Worm (Caenorhabditis elegans): ENCODE results near the gene sft-4.

sft-4 gene

DNA sequence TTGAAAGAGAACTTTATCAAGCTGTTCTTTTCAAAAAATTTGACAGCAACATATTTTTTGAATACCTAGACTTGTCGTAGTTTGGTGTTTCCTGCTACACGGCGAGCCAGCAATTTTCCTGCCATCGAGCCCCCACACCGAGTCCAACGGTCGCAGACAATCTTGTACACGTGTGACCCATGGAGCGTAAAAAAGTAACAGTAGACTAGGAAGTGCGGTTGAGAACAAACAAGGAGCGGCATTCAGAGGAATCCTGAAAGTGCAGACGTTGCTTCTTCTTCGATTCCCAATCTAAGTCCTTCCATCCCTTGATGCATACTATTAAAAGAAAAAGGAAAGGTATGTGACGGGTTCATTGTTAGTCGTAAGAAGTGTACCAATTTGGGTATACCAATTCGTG, 10.4 kb upstream of the sft-4 start, which contains the start of gene twnk-1:
Gene twnk-1, plus strand, starts transcription at position 301 of the 400 bp plus-strand sequence.
- TF ChIP-seq egl-43 (GFP tag; IDR thresholded peaks at IDR 0.05) (0 out of 2 replicates have a peak, but pooled peaks have one; percentile 36), T26A8.4 (GFP tag; IDR thresholded peaks at IDR 0.05) (peak; percentile 21; the same call in 1 of the 2 replicates), nhr-6 (tag; optimal IDR thresholded peaks at IDR 0.05) (no peak)

DNA sequence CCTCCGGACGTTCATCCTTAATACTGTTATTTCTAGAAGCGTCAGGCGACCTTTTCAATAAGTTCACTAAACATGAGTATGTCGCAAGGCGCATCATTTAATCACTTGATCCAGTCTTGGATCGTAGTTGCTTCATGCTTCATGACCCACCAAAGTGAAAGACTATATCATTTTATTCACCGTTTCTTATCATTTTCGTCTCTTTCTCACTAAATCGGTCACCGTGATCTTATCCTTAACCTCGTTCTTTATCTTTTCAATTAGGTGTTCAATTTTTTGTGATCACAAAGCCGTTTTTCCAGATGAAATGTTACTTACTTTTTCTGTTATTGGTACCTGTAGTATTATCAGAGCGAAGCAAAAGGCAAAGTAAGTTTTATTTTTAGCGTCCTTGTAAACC, 7.3 kb upstream of the sft-4 start, which contains the start of gene F46G11.2:
Gene F46G11.2, plus strand, starts transcription at position 301 of the 400 bp plus-strand sequence.
- TF ChIP-seq F49E8.2 (tag; optimal IDR thresholded peaks at IDR 0.05; ENCODE audit: borderline replicate concordance) (no peak), hlh-30 (tag; optimal IDR thresholded peaks at IDR 0.05; ENCODE audit: insufficient read depth) (peak; percentile 12)

ce11 chrX:5786193-5786592, 5.7 kb upstream of the sft-4 start, which contains the start of gene F46G11.6:
Gene F46G11.6 (plus strand): TSS chrX:5786493.
- TF ChIP-seq ceh-82 (tag; optimal IDR thresholded peaks at IDR 0.05) (no peak), aly-2 (tag; optimal IDR thresholded peaks at IDR 0.05) (no peak), sdz-12 (GFP tag; optimal IDR thresholded peaks at IDR 0.05) (no peak), vab-7 (GFP tag; IDR thresholded peaks at IDR 0.05) (no peak), ctbp-1 (GFP tag; IDR thresholded peaks at IDR 0.05) (no peak), nhr-41 (GFP tag; IDR thresholded peaks at IDR 0.05) (no peak), lin-38 (GFP tag; IDR thresholded peaks at IDR 0.05) (no peak), nhr-6 (tag; optimal IDR thresholded peaks at IDR 0.05) (no peak), aha-1 (tag) (no peak), ceh-44 (GFP tag; IDR thresholded peaks at IDR 0.05) (no peak), mxl-3 (GFP tag; optimal IDR thresholded peaks at IDR 0.05) (no peak), ztf-11 (tag; optimal IDR thresholded peaks at IDR 0.05) (no peak), unc-62 (GFP tag; optimal IDR thresholded peaks at IDR 0.05 in 1 of 2) (no peak), unc-62 (tag; optimal IDR thresholded peaks at IDR 0.05) (no peak), ceh-62 (tag; optimal IDR thresholded peaks at IDR 0.05) (no peak), nhr-111 (GFP tag; optimal IDR thresholded peaks at IDR 0.05) (no peak), Y105C5A.15 (GFP tag; IDR thresholded peaks at IDR 0.05) (no peak), lin-13 (GFP tag; optimal IDR thresholded peaks at IDR 0.05) (no peak), daf-12 (tag; optimal IDR thresholded peaks at IDR 0.05) (no peak), attf-4 (tag; optimal IDR thresholded peaks at IDR 0.05) (no peak), zfp-3 (GFP tag; conservative IDR thresholded peaks at IDR 0.05) (no peak)

ce11 chrX:5782153-5782552, 1.6 kb upstream of the sft-4 start, which contains the start of gene gakh-1:
Gene gakh-1 (plus strand): TSS chrX:5782499.
- TF ChIP-seq cey-2 (tag; optimal IDR thresholded peaks at IDR 0.05; ENCODE audit: borderline replicate concordance, insufficient read depth), result no peak
- peak; percentile 45 for TF ChIP-seq F10B5.3 (tag; optimal IDR thresholded peaks at IDR 0.05)
- peak in 1 of 2 experiments; percentile 24 for TF ChIP-seq daf-16 (GFP tag; optimal IDR thresholded peaks at IDR 0.05)
- TF ChIP-seq daf-16 (tag; optimal IDR thresholded peaks at IDR 0.05), result peak; percentile 36
- TF ChIP-seq mep-1 (tag; optimal IDR thresholded peaks at IDR 0.05), result peak; percentile 56
- no peak for TF ChIP-seq hif-1 (tag; optimal IDR thresholded peaks at IDR 0.05)
- no peak for TF ChIP-seq duxl-1 (tag; optimal IDR thresholded peaks at IDR 0.05; ENCODE audit: poor library complexity)
- peak; percentile 38 for TF ChIP-seq nhr-48 (tag; optimal IDR thresholded peaks at IDR 0.05)
- peak; percentile 20 for TF ChIP-seq F37D6.2 (tag; optimal IDR thresholded peaks at IDR 0.05)
- TF ChIP-seq spr-3 (GFP tag; optimal IDR thresholded peaks at IDR 0.05), result peak; percentile 13
- peak; percentile 62 for TF ChIP-seq mxl-3 (GFP tag; optimal IDR thresholded peaks at IDR 0.05)
- peak; percentile 50; the same call in 1 of the 2 replicates for TF ChIP-seq ctbp-1 (GFP tag; IDR thresholded peaks at IDR 0.05)
- peak; percentile 59 for TF ChIP-seq dpl-1 (GFP tag; optimal IDR thresholded peaks at IDR 0.05)
- TF ChIP-seq daf-19 (GFP tag; conservative IDR thresholded peaks at IDR 0.05), result 0 out of 2 replicates have a peak, but pooled peaks have one; percentile 51
- peak; percentile 31 for TF ChIP-seq nhr-77 (tag; optimal IDR thresholded peaks at IDR 0.05)
- TF ChIP-seq dmd-6 (GFP tag; IDR thresholded peaks at IDR 0.05), result peak; percentile 57
- peak; percentile 52 for TF ChIP-seq T20F7.1 (GFP tag; optimal IDR thresholded peaks at IDR 0.05)
- 0 out of 2 replicates have a peak, but pooled peaks have one; percentile 18 for TF ChIP-seq nhr-42 (GFP tag; IDR thresholded peaks at IDR 0.05)
- peak; percentile 73 for TF ChIP-seq dve-1 (tag; optimal IDR thresholded peaks at IDR 0.05; ENCODE audit: insufficient read depth)
- TF ChIP-seq ama-1 (optimal IDR thresholded peaks at IDR 0.05), result no peak
- TF ChIP-seq hmg-1.1 (GFP tag; IDR thresholded peaks at IDR 0.05), result peak; percentile 61
- TF ChIP-seq zip-2 (tag; optimal IDR thresholded peaks at IDR 0.05), result no peak
- peak; percentile 28; the same call in 1 of the 2 replicates for TF ChIP-seq pha-4 (GFP tag; IDR thresholded peaks at IDR 0.05)
- no peak for TF ChIP-seq pha-4 (tag; optimal IDR thresholded peaks at IDR 0.05)
